Worm (Caenorhabditis elegans): ENCODE data around the gene set-21.

The set-21 gene

DNA sequence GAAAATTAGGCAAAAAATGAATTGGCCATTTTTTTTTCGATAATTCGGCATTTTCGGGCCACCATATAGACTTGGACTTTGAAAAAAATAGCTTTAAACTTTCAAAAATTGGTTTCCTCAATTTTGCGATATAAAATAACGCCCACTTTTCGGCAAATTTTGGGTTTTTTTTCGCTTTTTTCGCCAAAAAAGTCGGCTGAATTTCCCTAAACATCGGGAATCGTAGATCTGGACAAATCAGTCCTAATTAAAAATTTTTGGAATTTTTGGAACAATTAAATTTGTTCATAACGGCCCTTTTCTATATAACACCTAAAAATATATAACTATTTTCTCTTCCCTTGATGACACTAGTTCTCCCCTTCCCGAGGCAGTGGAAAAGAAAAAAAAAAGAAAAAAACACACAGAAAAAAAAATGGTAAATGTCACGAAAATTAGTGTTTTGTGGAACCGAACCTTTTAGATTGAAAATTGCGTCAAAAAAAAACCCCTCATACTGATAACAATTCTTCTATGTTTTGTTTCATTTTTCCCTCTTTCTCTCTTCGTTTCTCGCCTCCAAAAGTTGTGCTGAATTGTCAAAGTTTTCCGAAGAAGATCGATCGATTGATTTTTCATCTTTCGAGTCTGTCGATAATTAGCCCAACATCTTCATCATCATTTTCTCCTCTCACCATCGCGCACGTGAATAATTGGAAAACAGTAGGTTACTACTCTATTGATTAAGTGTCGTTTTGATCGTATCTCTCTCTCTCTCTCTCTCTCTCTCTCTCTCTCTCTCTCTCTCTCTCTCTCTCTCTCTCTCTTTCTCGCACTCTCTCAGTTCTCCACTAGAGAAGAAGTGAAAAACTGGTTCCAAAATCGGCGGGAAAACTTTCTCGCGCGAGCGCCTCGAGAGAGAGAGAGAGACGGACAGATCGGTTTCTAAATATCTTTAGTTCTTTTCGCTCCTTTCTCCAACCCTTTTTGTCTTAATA, 10.0 kb downstream of the set-21 start, which contains the start of gene Y24D9A.6:
Gene Y24D9A.6 (minus strand): TSS at position 51 of the 977 bp plus-strand sequence.
- TF ChIP-seq mdt-29 (GFP tag; IDR thresholded peaks at IDR 0.05) (no peak; the same call in 1 of the 2 replicates), pha-4 (GFP tag; IDR thresholded peaks at IDR 0.05) (peak; percentile 28; the same call in 1 of the 2 replicates), pha-4 (tag; optimal IDR thresholded peaks at IDR 0.05) (no peak), dmd-8 (GFP tag; IDR thresholded peaks at IDR 0.05) (0 out of 2 replicates have a peak, but pooled peaks have one; percentile 24), nhr-10 (tag; optimal IDR thresholded peaks at IDR 0.05) (peak; percentile 27), nhr-111 (GFP tag; optimal IDR thresholded peaks at IDR 0.05) (no peak), ceh-20 (GFP tag; IDR thresholded peaks at IDR 0.05) (peak; percentile 69; the same call in 1 of the 2 replicates), mes-2 (tag; optimal IDR thresholded peaks at IDR 0.05; ENCODE audit: poor library complexity, severe bottlenecking) (peak; percentile 36), snpc-4 (tag; optimal IDR thresholded peaks at IDR 0.05) (no peak), nhr-102 (tag; optimal IDR thresholded peaks at IDR 0.05) (peak; percentile 15), pqm-1 (tag; optimal IDR thresholded peaks at IDR 0.05) (no peak), F10B5.3 (tag; optimal IDR thresholded peaks at IDR 0.05) (no peak), nhr-48 (tag; optimal IDR thresholded peaks at IDR 0.05) (peak; percentile 11), F44E2.7 (GFP tag; IDR thresholded peaks at IDR 0.05) (no peak), nhr-42 (GFP tag; IDR thresholded peaks at IDR 0.05) (no peak), ztf-7 (tag; optimal IDR thresholded peaks at IDR 0.05) (no peak), Y105C5A.15 (GFP tag; IDR thresholded peaks at IDR 0.05) (no peak), rbr-2 (tag; optimal IDR thresholded peaks at IDR 0.05) (no peak), D1046.2 (GFP tag; IDR thresholded peaks at IDR 0.05) (no peak), hlh-30 (tag; optimal IDR thresholded peaks at IDR 0.05; ENCODE audit: insufficient read depth) (peak; percentile 77), saeg-2 (GFP tag; IDR thresholded peaks at IDR 0.05) (no peak), F37D6.2 (tag; optimal IDR thresholded peaks at IDR 0.05) (no peak), F26F4.8 (GFP tag; conservative IDR thresholded peaks at IDR 0.05) (no peak), mep-1 (tag; optimal IDR thresholded peaks at IDR 0.05) (peak; percentile 58), mxl-3 (GFP tag; optimal IDR thresholded peaks at IDR 0.05) (peak; percentile 50), lin-1 (GFP tag; IDR thresholded peaks at IDR 0.05) (no peak), dve-1 (tag; optimal IDR thresholded peaks at IDR 0.05; ENCODE audit: insufficient read depth) (peak; percentile 64), fkh-10 (GFP tag; optimal IDR thresholded peaks at IDR 0.05) (no peak), madf-5 (GFP tag; IDR thresholded peaks at IDR 0.05) (no peak), nhr-11 (tag; optimal IDR thresholded peaks at IDR 0.05) (no peak), lin-39 (tag; optimal IDR thresholded peaks at IDR 0.05) (no peak), ama-1 (optimal IDR thresholded peaks at IDR 0.05) (no peak), nhr-77 (tag; optimal IDR thresholded peaks at IDR 0.05) (no peak), php-3 (GFP tag; IDR thresholded peaks at IDR 0.05) (no peak), Y5F2A.4 (GFP tag; optimal IDR thresholded peaks at IDR 0.05) (no peak), nhr-25 (tag; optimal IDR thresholded peaks at IDR 0.05; ENCODE audit: borderline replicate concordance, insufficient read depth) (peak; percentile 91), jun-1 (tag; optimal IDR thresholded peaks at IDR 0.05) (no peak), ceh-62 (tag; optimal IDR thresholded peaks at IDR 0.05) (no peak), skn-1 (tag; optimal IDR thresholded peaks at IDR 0.05) (no peak), dmd-6 (GFP tag; IDR thresholded peaks at IDR 0.05) (peak; percentile 62), attf-4 (tag; optimal IDR thresholded peaks at IDR 0.05) (no peak), mdl-1 (tag; optimal IDR thresholded peaks at IDR 0.05) (peak; percentile 19 to 81), ZK546.5 (tag; optimal IDR thresholded peaks at IDR 0.05) (no peak), zfp-2 (tag; optimal IDR thresholded peaks at IDR 0.05) (no peak), hmg-1.1 (GFP tag; IDR thresholded peaks at IDR 0.05) (peak; percentile 13; the same call in 1 of the 2 replicates), unc-62 (GFP tag; optimal IDR thresholded peaks at IDR 0.05 in 1 of 2) (peak in 1 of 2 experiments; percentile 99), unc-62 (tag; optimal IDR thresholded peaks at IDR 0.05) (no peak), zip-2 (tag; optimal IDR thresholded peaks at IDR 0.05) (no peak), daf-12 (tag; optimal IDR thresholded peaks at IDR 0.05) (no peak), hif-1 (tag; optimal IDR thresholded peaks at IDR 0.05) (peak; percentile 8 to 61)
